Worm (Caenorhabditis elegans): Measurements from ENCODE around the gene kvs-3.

DNA sequence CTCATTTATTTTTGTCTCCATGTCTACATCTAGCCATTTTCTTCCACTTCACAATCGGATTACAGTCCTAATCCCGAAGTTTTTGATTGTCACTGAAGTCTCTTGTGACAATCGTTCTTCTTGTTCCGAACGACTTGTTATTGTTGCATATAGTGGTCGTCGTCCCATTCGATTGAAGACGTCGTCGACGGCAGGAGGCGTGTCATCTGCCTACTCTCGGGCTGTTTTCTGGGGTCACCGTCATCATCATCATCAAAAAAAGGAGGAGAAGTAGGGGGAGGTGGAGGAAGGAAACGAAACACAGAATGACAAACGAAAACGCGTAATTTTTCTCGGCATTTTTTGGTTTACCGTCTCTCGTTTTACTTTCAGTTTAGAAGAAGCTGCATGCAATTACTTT lies 13.0 kb upstream of the kvs-3 start, which contains the start of gene F44A2.3:
- TF ChIP-seq snpc-4 (tag; optimal IDR thresholded peaks at IDR 0.05), result no peak
- no peak for TF ChIP-seq pha-4 (tag; optimal IDR thresholded peaks at IDR 0.05)
- no peak for TF ChIP-seq elt-1 (tag; optimal IDR thresholded peaks at IDR 0.05; ENCODE audit: borderline replicate concordance, insufficient read depth)
- TF ChIP-seq nhr-237 (tag; optimal IDR thresholded peaks at IDR 0.05), result no peak
- no peak for TF ChIP-seq unc-62 (GFP tag; optimal IDR thresholded peaks at IDR 0.05)
